Worm (Caenorhabditis elegans): ENCODE data around the gene ceh-83.

Gene ceh-83

DNA sequence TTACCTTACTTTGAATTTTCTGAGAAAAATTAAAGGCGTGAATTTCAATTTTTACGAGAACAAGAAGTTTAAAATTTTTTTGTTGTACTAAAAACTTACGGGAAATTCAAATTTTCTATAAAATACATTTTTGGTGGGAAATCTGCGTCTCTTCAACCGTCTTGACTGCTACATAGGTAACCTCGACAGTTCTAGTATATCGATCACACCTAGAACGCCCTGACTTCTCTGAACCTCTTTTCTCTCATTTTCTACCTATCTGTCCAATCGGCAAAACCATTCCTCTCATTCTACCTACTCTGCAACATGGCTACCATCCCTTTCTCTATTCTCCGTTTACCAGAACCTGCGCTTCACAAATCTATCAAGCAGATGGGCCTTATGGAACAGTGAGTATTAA is 52.6 kb downstream of the ceh-83 start, which contains the start of gene fbxb-25:
fbxb-25 (plus strand) TSS at position 301 of the 400 bp plus-strand sequence.
- no peak for TF ChIP-seq nhr-23 (tag; optimal IDR thresholded peaks at IDR 0.05)
- TF ChIP-seq ztf-11 (tag; optimal IDR thresholded peaks at IDR 0.05), result no peak
- no peak for TF ChIP-seq ceh-9 (tag; optimal IDR thresholded peaks at IDR 0.05)
- TF ChIP-seq ceh-82 (tag; optimal IDR thresholded peaks at IDR 0.05), result no peak
- no peak for TF ChIP-seq fkh-2 (tag; optimal IDR thresholded peaks at IDR 0.05)
- no peak for TF ChIP-seq ztf-4 (tag; optimal IDR thresholded peaks at IDR 0.05)
- no peak for TF ChIP-seq lin-39 (tag; optimal IDR thresholded peaks at IDR 0.05)
- TF ChIP-seq ZK546.5 (tag; optimal IDR thresholded peaks at IDR 0.05), result no peak
- TF ChIP-seq ceh-16 (tag; optimal IDR thresholded peaks at IDR 0.05), result no peak
- TF ChIP-seq nhr-43 (tag; optimal IDR thresholded peaks at IDR 0.05; ENCODE audit: poor library complexity, severe bottlenecking), result no peak
- no peak for TF ChIP-seq unc-39 (tag; optimal IDR thresholded peaks at IDR 0.05)
- no peak for TF ChIP-seq unc-62 (GFP tag; optimal IDR thresholded peaks at IDR 0.05)
- no peak for TF ChIP-seq jun-1 (tag; optimal IDR thresholded peaks at IDR 0.05)
- TF ChIP-seq skn-1 (tag; optimal IDR thresholded peaks at IDR 0.05), result no peak
- no peak for TF ChIP-seq sea-2 (GFP tag; optimal IDR thresholded peaks at IDR 0.05)
- TF ChIP-seq nhr-28 (tag; optimal IDR thresholded peaks at IDR 0.05), result no peak
- no peak for TF ChIP-seq nfya-1 (tag; optimal IDR thresholded peaks at IDR 0.05; ENCODE audit: insufficient read depth)
